Fruit fly (Drosophila melanogaster) whole organism, adult: ENCODE measurements around the gene CG33723.
A peak's percentile ranks its signal among the peaks of the same experiment; 100 is the strongest.

Source experiments
- CG11617 ChIP-seq: fragments of 200-800 bp; sonication (Bioruptor generic); optimal IDR thresholded peaks from 2 replicates; lab custom pipeline; 2017; ENCODE audit warnings: mild to moderate bottlenecking, missing biosample characterization, missing genetic modification reagents, missing genetic modification characterization
- CG33017 ChIP-seq: fragments of 200-800 bp; sonication (Bioruptor generic); optimal IDR thresholded peaks from 2 replicates; lab custom pipeline; 2018; ENCODE audit warnings: missing biosample characterization, mild to moderate bottlenecking, missing genetic modification characterization, moderate library complexity
- CG5204 ChIP-seq: fragments of 200-800 bp; sonication (Bioruptor generic); optimal IDR thresholded peaks from 2 replicates; lab custom pipeline; 2016; ENCODE audit warnings: missing biosample characterization, missing genetic modification characterization
- CG7101 ChIP-seq: fragments of 200-800 bp; sonication (Bioruptor generic); optimal IDR thresholded peaks from 2 replicates; lab custom pipeline; 2018; ENCODE audit warnings: missing biosample characterization, mild to moderate bottlenecking, missing genetic modification characterization, moderate library complexity
- Crg-1 ChIP-seq: fragments of 200-800 bp; sonication (Bioruptor generic); optimal IDR thresholded peaks from 2 replicates; lab custom pipeline; 2016; ENCODE audit warnings: missing biosample characterization, missing genetic modification characterization
- Hr96 ChIP-seq: fragments of 200-800 bp; sonication (Bioruptor generic); optimal IDR thresholded peaks from 2 replicates; lab custom pipeline; 2016; ENCODE audit warnings: missing biosample characterization, missing genetic modification characterization
- Mnt ChIP-seq: fragments of 200-800 bp; sonication (Bioruptor generic); optimal IDR thresholded peaks from 2 replicates; lab custom pipeline; 2016; ENCODE audit warnings: missing biosample characterization, mild to moderate bottlenecking, missing genetic modification characterization
- bab1 ChIP-seq: fragments of 200-800 bp; sonication (Bioruptor generic); optimal IDR thresholded peaks from 3 replicates; lab custom pipeline; 2019; ENCODE audit warnings: missing biosample characterization, mild to moderate bottlenecking, missing genetic modification characterization, moderate library complexity
- toe ChIP-seq: fragments of 200-800 bp; sonication (Bioruptor generic); optimal IDR thresholded peaks from 2 replicates; lab custom pipeline; 2016; ENCODE audit warnings: missing biosample characterization, missing genetic modification characterization

dm6 chr2L:9459372-9460091 lies 19.0 kb upstream of the CG33723 start:
- TF ChIP-seq CG5204 (GFP tag; lab: Kevin White, UChicago) (no peak), CG11617 (GFP tag; lab: Kevin White, UChicago) (peak; percentile 11), Hr96 (GFP tag; lab: Kevin White, UChicago) (no peak), Mnt (GFP tag; lab: Kevin White, UChicago) (no peak), bab1 (GFP tag; lab: Kevin White, UChicago) (no peak), Crg-1 (no peak), CG33017 (tag; lab: Kevin White, UChicago) (no peak), toe (no peak), CG7101 (tag; lab: Kevin White, UChicago) (no peak)
